Fruit fly (Drosophila melanogaster) whole organism, embryonic: Measurements from ENCODE around the gene RabGGTa.

Experiments used
- B-H1 ChIP-seq: fragments of 200-800 bp; sonication (Bioruptor generic); IDR thresholded peaks from 3 replicates; pipeline ENCODE4 v1.3.6; 2022; ENCODE audit warnings: missing biosample characterization, missing genetic modification characterization
- B-H2 ChIP-seq: fragments of 200-800 bp; sonication (Bioruptor generic); optimal IDR thresholded peaks from 2 replicates; lab custom pipeline; 2018; ENCODE audit warnings: missing biosample characterization, mild to moderate bottlenecking, missing genetic modification characterization
- BEAF-32 ChIP-seq: fragments of 200-800 bp; sonication (Bioruptor generic); optimal IDR thresholded peaks from 3 replicates; lab custom pipeline; 2017; ENCODE audit warnings: missing biosample characterization, missing genetic modification characterization, mild to moderate bottlenecking, moderate library complexity, missing genetic modification reagents
- Blimp-1 ChIP-seq: fragments of 200-800 bp; sonication (Bioruptor generic); optimal IDR thresholded peaks from 3 replicates; lab custom pipeline; 2018; ENCODE audit warnings: missing biosample characterization, missing genetic modification characterization, mild to moderate bottlenecking, moderate library complexity, missing genetic modification reagents
- Bteb2 ChIP-seq: fragments of 200-800 bp; sonication (Bioruptor generic); optimal IDR thresholded peaks from 2 replicates; lab custom pipeline; 2016; ENCODE audit warnings: missing biosample characterization, missing genetic modification characterization
- CG10959 ChIP-seq: fragments of 200-800 bp; sonication (Bioruptor generic); IDR thresholded peaks from 2 replicates; pipeline ENCODE4 v1.3.6; 2022; ENCODE audit warnings: missing biosample characterization, missing genetic modification characterization
- CG11085 ChIP-seq: fragments of 200-800 bp; sonication (Bioruptor generic); IDR thresholded peaks from 2 replicates; pipeline ENCODE4 v1.3.6; 2022; ENCODE audit warnings: missing biosample characterization, missing genetic modification characterization
- CG11247 ChIP-seq: fragments of 200-800 bp; sonication (Bioruptor generic); IDR thresholded peaks from 2 replicates; pipeline ENCODE4 v1.3.6; 2022; ENCODE audit warnings: missing biosample characterization, missing genetic modification characterization
- CG12155 ChIP-seq: fragments of 200-800 bp; sonication (Bioruptor generic); optimal IDR thresholded peaks from 3 replicates; lab custom pipeline; 2016; ENCODE audit warnings: missing biosample characterization, missing genetic modification characterization
- CG12942 ChIP-seq: fragments of 200-800 bp; sonication (Bioruptor generic); optimal IDR thresholded peaks from 3 replicates; lab custom pipeline; 2016; ENCODE audit warnings: missing biosample characterization, missing genetic modification characterization
- CG13123 ChIP-seq: fragments of 200-800 bp; sonication (Bioruptor generic); optimal IDR thresholded peaks from 2 replicates; lab custom pipeline; 2016; ENCODE audit warnings: missing biosample characterization, missing genetic modification characterization
- CG14050 ChIP-seq: fragments of 200-800 bp; sonication (Bioruptor generic); IDR thresholded peaks from 3 replicates; pipeline ENCODE4 v1.3.6; 2022; ENCODE audit warnings: missing biosample characterization, missing genetic modification characterization
- CG1647 ChIP-seq: fragments of 200-800 bp; sonication (Bioruptor generic); optimal IDR thresholded peaks from 3 replicates; lab custom pipeline; 2016; ENCODE audit warnings: missing biosample characterization, missing genetic modification characterization
- CG17361 ChIP-seq: fragments of 200-800 bp; sonication (Bioruptor generic); IDR thresholded peaks from 3 replicates; pipeline ENCODE4 v1.3.6; 2022; ENCODE audit warnings: missing biosample characterization, missing genetic modification characterization
- CG30020 ChIP-seq: fragments of 200-800 bp; optimal IDR thresholded peaks from 2 replicates; lab custom pipeline; 2019; ENCODE audit warnings: missing biosample characterization, mild to moderate bottlenecking, missing genetic modification characterization, moderate library complexity
- CG30403 ChIP-seq: fragments of 200-800 bp; sonication (Bioruptor generic); optimal IDR thresholded peaks from 3 replicates; lab custom pipeline; 2016; ENCODE audit warnings: missing biosample characterization, missing genetic modification characterization
- CG31388 ChIP-seq: fragments of 200-800 bp; sonication (Bioruptor generic); optimal IDR thresholded peaks from 2 replicates; lab custom pipeline; 2016; ENCODE audit warnings: missing biosample characterization, missing genetic modification characterization
- CG33557 ChIP-seq: fragments of 200-800 bp; sonication (Bioruptor generic); optimal IDR thresholded peaks from 2 replicates; lab custom pipeline; 2019; ENCODE audit warnings: missing biosample characterization, mild to moderate bottlenecking, missing genetic modification characterization, moderate library complexity
- CG34422 ChIP-seq: fragments of 200-800 bp; sonication (Bioruptor generic); IDR thresholded peaks from 3 replicates; pipeline ENCODE4 v1.3.6; 2022; ENCODE audit warnings: missing biosample characterization, missing genetic modification characterization
- CG3838 ChIP-seq: fragments of 200-800 bp; sonication (Bioruptor generic); optimal IDR thresholded peaks from 3 replicates; lab custom pipeline; 2016; ENCODE audit warnings: missing biosample characterization, missing genetic modification characterization
- CG4282 ChIP-seq: fragments of 200-800 bp; sonication (Bioruptor generic); optimal IDR thresholded peaks from 2 replicates; lab custom pipeline; 2016; ENCODE audit warnings: missing biosample characterization, missing genetic modification characterization
- CG6765 ChIP-seq: fragments of 200-800 bp; sonication (Bioruptor generic); optimal IDR thresholded peaks from 3 replicates; lab custom pipeline; 2017; ENCODE audit warnings: missing biosample characterization, mild to moderate bottlenecking, missing genetic modification characterization
- CG9609 ChIP-seq: fragments of 200-800 bp; sonication (Bioruptor generic); optimal IDR thresholded peaks from 3 replicates; lab custom pipeline; 2016; ENCODE audit warnings: missing biosample characterization, missing genetic modification characterization
- CG9797 ChIP-seq: fragments of 200-800 bp; sonication (Bioruptor generic); optimal IDR thresholded peaks from 3 replicates; lab custom pipeline; 2018; ENCODE audit warnings: missing biosample characterization, mild to moderate bottlenecking, missing genetic modification characterization
- D ChIP-seq, 2 experiments: fragments of 200-800 bp in 1 of 2; fragments of >200 bp in 1 of 2; sonication (Bioruptor generic) in 1 of 2; optimal IDR thresholded peaks; 2 replicates in 1 of 2; 3 replicates in 1 of 2; lab custom pipeline; 2017; ENCODE audit warnings: mild to moderate bottlenecking in 1 of 2, missing biosample characterization in 1 of 2, missing genetic modification characterization in 1 of 2, missing genetic modification reagents in 1 of 2
- Deaf1 ChIP-seq: fragments of 200-800 bp; optimal IDR thresholded peaks from 3 replicates; lab custom pipeline; 2019; ENCODE audit warnings: missing biosample characterization, mild to moderate bottlenecking, missing genetic modification characterization, moderate library complexity
- Dip3 ChIP-seq: fragments of 200-800 bp; sonication (Bioruptor generic); optimal IDR thresholded peaks from 3 replicates; lab custom pipeline; 2016; ENCODE audit warnings: missing biosample characterization, missing genetic modification characterization
- Fer2 ChIP-seq: fragments of 200-800 bp; sonication (Bioruptor generic); optimal IDR thresholded peaks from 2 replicates; lab custom pipeline; 2018; ENCODE audit warnings: missing biosample characterization, mild to moderate bottlenecking, missing genetic modification characterization, moderate library complexity
- GATAe ChIP-seq: fragments of 200-800 bp; sonication (Bioruptor generic); conservative IDR thresholded peaks from 2 replicates; pipeline ENCODE4 v1.3.6; 2022; ENCODE audit warnings: missing biosample characterization, missing genetic modification characterization
- HLHmδ ChIP-seq: fragments of 200-800 bp; sonication (Bioruptor generic); optimal IDR thresholded peaks from 2 replicates; lab custom pipeline; 2018; ENCODE audit warnings: missing biosample characterization, mild to moderate bottlenecking, missing genetic modification characterization, moderate library complexity
- Hmr ChIP-seq: fragments of 200-800 bp; sonication (Bioruptor generic); optimal IDR thresholded peaks from 3 replicates; lab custom pipeline; 2017; ENCODE audit warnings: mild to moderate bottlenecking, missing biosample characterization, missing genetic modification reagents, missing genetic modification characterization
- Hr39 ChIP-seq: fragments of >200 bp; optimal IDR thresholded peaks from 2 replicates; lab custom pipeline; 2017
- Hr51 ChIP-seq, 2 experiments: fragments of 200-800 bp; sonication (Bioruptor generic); optimal IDR thresholded peaks; 2 replicates in 1 of 2; 3 replicates in 1 of 2; lab custom pipeline; 2016 to 2018; ENCODE audit warnings: missing biosample characterization in 2 of 2, missing genetic modification characterization in 2 of 2, mild to moderate bottlenecking in 1 of 2, moderate library complexity in 1 of 2
- Kr ChIP-seq: fragments of 200-800 bp; sonication (Bioruptor generic); optimal IDR thresholded peaks from 2 replicates; lab custom pipeline; 2017; ENCODE audit warnings: missing biosample characterization, mild to moderate bottlenecking, missing genetic modification characterization
- Nf-YC ChIP-seq: fragments of 200-800 bp; optimal IDR thresholded peaks from 3 replicates; lab custom pipeline; 2019; ENCODE audit warnings: missing biosample characterization, mild to moderate bottlenecking, missing genetic modification characterization, moderate library complexity
- Scr ChIP-seq: fragments of 200-800 bp; sonication (Bioruptor generic); IDR thresholded peaks from 2 replicates; pipeline ENCODE4 v1.3.6; 2022; ENCODE audit warnings: missing biosample characterization, missing genetic modification characterization; ENCODE audit not compliant: partially characterized antibody
- Sry-β ChIP-seq: fragments of 200-800 bp; sonication (Bioruptor generic); optimal IDR thresholded peaks from 2 replicates; lab custom pipeline; 2018; ENCODE audit warnings: missing biosample characterization, mild to moderate bottlenecking, missing genetic modification characterization, moderate library complexity
- Usf ChIP-seq: fragments of 200-800 bp; sonication (Bioruptor generic); optimal IDR thresholded peaks from 2 replicates; lab custom pipeline; 2017; ENCODE audit warnings: missing genotype, missing biosample characterization, missing genetic modification characterization
- Xbp1 ChIP-seq: fragments of 200-800 bp; sonication (Bioruptor generic); optimal IDR thresholded peaks from 3 replicates; lab custom pipeline; 2016; ENCODE audit warnings: missing biosample characterization, mild to moderate bottlenecking, missing genetic modification characterization
- dysf ChIP-seq: fragments of 200-800 bp; sonication (Bioruptor generic); IDR thresholded peaks from 3 replicates; pipeline ENCODE4 v1.3.6; 2022; ENCODE audit warnings: missing biosample characterization, missing genetic modification characterization
- eyg ChIP-seq: fragments of 200-800 bp; sonication (Bioruptor generic); optimal IDR thresholded peaks from 3 replicates; lab custom pipeline; 2016; ENCODE audit warnings: missing biosample characterization, missing genetic modification characterization
- gcm2 ChIP-seq: fragments of 200-800 bp; sonication (Bioruptor generic); optimal IDR thresholded peaks from 2 replicates; lab custom pipeline; 2016; ENCODE audit warnings: missing biosample characterization, missing genetic modification characterization
- gsb ChIP-seq: fragments of 200-800 bp; sonication (Bioruptor generic); IDR thresholded peaks from 2 replicates; pipeline ENCODE4 v1.3.6; 2022; ENCODE audit warnings: missing biosample characterization, missing genetic modification characterization
- hbn ChIP-seq: fragments of 200-800 bp; sonication (Bioruptor generic); IDR thresholded peaks from 2 replicates; pipeline ENCODE4 v1.3.6; 2022; ENCODE audit warnings: missing biosample characterization, missing genetic modification characterization; ENCODE audit not compliant: partially characterized antibody
- repo ChIP-seq: fragments of 200-800 bp; sonication (Bioruptor generic); optimal IDR thresholded peaks from 2 replicates; lab custom pipeline; 2016; ENCODE audit warnings: missing biosample characterization, missing genetic modification characterization
- row ChIP-seq: fragments of 200-800 bp; sonication (Bioruptor generic); IDR thresholded peaks from 3 replicates; pipeline ENCODE4 v1.3.6; 2022; ENCODE audit warnings: missing biosample characterization, missing genetic modification characterization
- sima ChIP-seq: fragments of 200-800 bp; sonication (Bioruptor generic); optimal IDR thresholded peaks from 2 replicates; lab custom pipeline; 2016; ENCODE audit warnings: missing biosample characterization, missing genetic modification characterization
- slbo ChIP-seq: fragments of 200-800 bp; sonication (Bioruptor generic); IDR thresholded peaks from 2 replicates; pipeline ENCODE4 v1.3.6; 2022; ENCODE audit warnings: missing biosample characterization, missing genetic modification characterization
- stwl ChIP-seq: fragments of 200-800 bp; sonication (Bioruptor generic); optimal IDR thresholded peaks from 3 replicates; lab custom pipeline; 2018; ENCODE audit warnings: missing biosample characterization, mild to moderate bottlenecking, missing genetic modification characterization, moderate library complexity
- wek ChIP-seq: fragments of 200-800 bp; sonication (Bioruptor generic); optimal IDR thresholded peaks from 3 replicates; lab custom pipeline; 2018; ENCODE audit warnings: missing biosample characterization, mild to moderate bottlenecking, missing genetic modification characterization, moderate library complexity
- zfh1 ChIP-seq: fragments of 200-800 bp; sonication (Bioruptor generic); IDR thresholded peaks from 3 replicates; pipeline ENCODE4 v1.3.6; 2022; ENCODE audit warnings: missing biosample characterization, missing genetic modification characterization

Gene RabGGTa

dm6 chr3R:5086822-5087491, 40.9 kb upstream of the RabGGTa start, which contains the start of gene corto (continued):
- TF ChIP-seq Nf-YC (tag; lab: Kevin White, UChicago) (peak; percentile 56), Xbp1 (GFP tag; lab: Kevin White, UChicago) (no peak), Scr (GFP tag; lab: Robert Waterston, UW) (no peak), CG17361 (GFP tag; lab: Robert Waterston, UW) (no peak), eyg (GFP tag; lab: Kevin White, UChicago) (no peak), Hmr (GFP tag; lab: Kevin White, UChicago) (no peak), dysf (GFP tag; lab: Robert Waterston, UW) (no peak), gsb (GFP tag; lab: Robert Waterston, UW) (no peak), hbn (GFP tag; lab: Robert Waterston, UW) (no peak), CG11247 (GFP tag; lab: Robert Waterston, UW) (no peak), sima (GFP tag; lab: Kevin White, UChicago) (no peak), repo (GFP tag; lab: Kevin White, UChicago) (no peak), D (optimal IDR thresholded peaks at IDR 0.05; lab: Kevin White, UChicago) (peak; percentile 90), D (GFP tag; optimal IDR thresholded peaks at IDR 0.05; lab: Kevin White, UChicago) (peak; percentile 35), CG31388 (GFP tag; lab: Kevin White, UChicago) (no peak), B-H1 (GFP tag; lab: Robert Waterston, UW) (no peak), Hr51 (GFP tag; optimal IDR thresholded peaks at IDR 0.05; lab: Kevin White, UChicago) (no peak), CG30020 (tag; lab: Kevin White, UChicago) (no peak), CG9609 (GFP tag; lab: Kevin White, UChicago) (no peak), gcm2 (no peak), row (no peak), Blimp-1 (GFP tag; lab: Kevin White, UChicago) (no peak), CG34422 (GFP tag; lab: Robert Waterston, UW) (no peak), CG3838 (no peak), Usf (no peak), Dip3 (GFP tag; lab: Kevin White, UChicago) (no peak), CG1647 (GFP tag; lab: Kevin White, UChicago) (no peak), Sry-β (GFP tag; lab: Kevin White, UChicago) (no peak), zfh1 (GFP tag; lab: Robert Waterston, UW) (no peak), CG10959 (no peak), CG6765 (GFP tag; lab: Kevin White, UChicago) (no peak), CG30403 (GFP tag; lab: Kevin White, UChicago) (no peak), CG9797 (GFP tag; lab: Kevin White, UChicago) (no peak), CG12942 (GFP tag; lab: Kevin White, UChicago) (no peak), wek (GFP tag; lab: Kevin White, UChicago) (peak; percentile 2), GATAe (no peak), Fer2 (no peak), Bteb2 (GFP tag; lab: Kevin White, UChicago) (no peak), Deaf1 (tag; lab: Kevin White, UChicago) (peak; percentile 96), HLHmδ (GFP tag; lab: Kevin White, UChicago) (peak; percentile 6), CG33557 (GFP tag; lab: Kevin White, UChicago) (peak; percentile 33), B-H2 (GFP tag; lab: Kevin White, UChicago) (no peak), stwl (tag; lab: Kevin White, UChicago) (no peak), slbo (GFP tag; lab: Robert Waterston, UW) (no peak), CG14050 (GFP tag; lab: Robert Waterston, UW) (no peak), Kr (no peak), CG13123 (no peak), BEAF-32 (GFP tag; lab: Kevin White, UChicago) (no peak), CG11085 (GFP tag; lab: Robert Waterston, UW) (no peak), Hr39 (lab: Kevin White, UChicago) (no peak), CG12155 (GFP tag; lab: Kevin White, UChicago) (no peak), CG4282 (GFP tag; lab: Kevin White, UChicago) (peak; percentile 36)
